Worm (Caenorhabditis elegans): ENCODE data around the gene Y57G11C.1147.

Y57G11C.1147 gene

DNA sequence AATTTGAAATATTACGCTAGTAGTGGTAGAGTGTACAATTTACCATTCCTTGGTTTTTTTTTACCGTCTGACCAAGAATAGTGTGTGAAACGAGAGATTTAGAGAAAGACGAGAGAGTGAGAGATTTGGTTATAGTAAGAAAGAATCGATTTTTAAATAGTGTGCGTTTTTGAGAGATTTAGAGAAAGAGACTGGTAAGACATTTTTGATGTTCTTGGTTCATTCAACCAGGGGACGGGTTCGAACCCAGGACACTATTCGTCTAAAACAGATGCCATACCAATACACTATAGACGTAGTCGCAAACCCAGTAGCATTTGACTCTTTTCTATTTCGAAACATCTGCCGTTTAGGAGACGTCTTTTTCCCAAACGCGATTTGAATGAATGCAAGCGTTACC, 40.8 kb upstream of the Y57G11C.1147 start (continued):
- peak; percentile 44 for TF ChIP-seq snpc-1.3 (tag; optimal IDR thresholded peaks at IDR 0.05; ENCODE audit: insufficient read depth)
- no peak for TF ChIP-seq unc-62 (GFP tag; optimal IDR thresholded peaks at IDR 0.05)
- peak; percentile 81 for TF ChIP-seq ztf-26 (tag; optimal IDR thresholded peaks at IDR 0.05)
- TF ChIP-seq F52B5.7 (tag; optimal IDR thresholded peaks at IDR 0.05), result no peak
- peak; percentile 68 for TF ChIP-seq T07F8.4 (tag; optimal IDR thresholded peaks at IDR 0.05)
- TF ChIP-seq mcd-1 (GFP tag; IDR thresholded peaks at IDR 0.05), result peak; percentile 65; the same call in 1 of the 2 replicates
- peak; percentile 66 for TF ChIP-seq F49E8.2 (tag; optimal IDR thresholded peaks at IDR 0.05; ENCODE audit: insufficient read depth)
- no peak for TF ChIP-seq F37B4.10 (GFP tag; IDR thresholded peaks at IDR 0.05)
- TF ChIP-seq cebp-2 (GFP tag; IDR thresholded peaks at IDR 0.05), result no peak
- TF ChIP-seq bed-2 (GFP tag; IDR thresholded peaks at IDR 0.05), result no peak
- TF ChIP-seq cebp-1 (GFP tag; IDR thresholded peaks at IDR 0.05), result no peak
- peak; percentile 78 for TF ChIP-seq cebp-1 (tag; optimal IDR thresholded peaks at IDR 0.05)
- peak; percentile 90 for TF ChIP-seq snpc-4 (GFP tag; optimal IDR thresholded peaks at IDR 0.05)
- peak; percentile 72 to 97 (median 94) for TF ChIP-seq snpc-4 (tag; optimal IDR thresholded peaks at IDR 0.05)
- no peak for TF ChIP-seq F57C9.4 (tag; optimal IDR thresholded peaks at IDR 0.05)
- no peak for TF ChIP-seq fkh-3 (tag; optimal IDR thresholded peaks at IDR 0.05)
- TF ChIP-seq mel-28 (tag; optimal IDR thresholded peaks at IDR 0.05; ENCODE audit: borderline replicate concordance), result no peak
- TF ChIP-seq T26A5.8 (tag; optimal IDR thresholded peaks at IDR 0.05), result no peak
- TF ChIP-seq sptf-2 (GFP tag; optimal IDR thresholded peaks at IDR 0.05), result no peak
- peak; percentile 44 to 55 for TF ChIP-seq rec-8 (tag; optimal IDR thresholded peaks at IDR 0.05)
- TF ChIP-seq ama-1 (optimal IDR thresholded peaks at IDR 0.05), result no peak
- TF ChIP-seq ama-1 (GFP tag; optimal IDR thresholded peaks at IDR 0.05), result peak in 1 of 2 experiments; percentile 47
- TF ChIP-seq ccch-3 (GFP tag; optimal IDR thresholded peaks at IDR 0.05), result peak; percentile 20
- no peak for TF ChIP-seq unc-130 (GFP tag; optimal IDR thresholded peaks at IDR 0.05)
- peak; percentile 90 for TF ChIP-seq tbp1 (GFP tag; optimal IDR thresholded peaks at IDR 0.05)
- TF ChIP-seq F33H1.4 (GFP tag; IDR thresholded peaks at IDR 0.05), result peak; percentile 50
- peak; percentile 76 for TF ChIP-seq rpc-1 (optimal IDR thresholded peaks at IDR 0.05)
- peak; percentile 71 for TF ChIP-seq rpc-1 (tag; optimal IDR thresholded peaks at IDR 0.05)

DNA sequence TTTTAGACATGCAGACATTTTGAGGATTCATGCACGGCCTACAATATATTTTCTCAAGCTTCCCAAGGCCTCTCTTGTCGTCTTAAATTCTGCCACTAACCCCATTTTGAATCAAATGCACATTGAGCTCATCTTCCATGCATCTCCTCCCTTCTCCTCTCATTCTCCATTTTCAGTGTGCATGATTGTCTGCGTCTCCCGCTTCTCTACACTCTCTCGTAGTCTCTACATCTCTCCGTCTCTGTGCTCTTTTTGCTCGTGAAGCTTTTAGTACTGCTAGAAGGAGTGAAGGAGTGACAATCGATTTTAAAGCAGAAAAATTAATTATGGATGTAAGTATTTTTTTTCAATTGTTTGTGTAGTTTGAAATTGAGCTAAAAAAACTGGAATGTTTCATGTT, 39.6 kb upstream of the Y57G11C.1147 start, which contains the start of gene Y57G11C.22:
Gene Y57G11C.22, plus strand, starts transcription at position 327 of the 400 bp plus-strand sequence.
- TF ChIP-seq bed-1 (GFP tag; IDR thresholded peaks at IDR 0.05) (no peak), T26A5.8 (tag; optimal IDR thresholded peaks at IDR 0.05) (no peak), hmg-1.2 (GFP tag; IDR thresholded peaks at IDR 0.05) (peak; percentile 98)

DNA sequence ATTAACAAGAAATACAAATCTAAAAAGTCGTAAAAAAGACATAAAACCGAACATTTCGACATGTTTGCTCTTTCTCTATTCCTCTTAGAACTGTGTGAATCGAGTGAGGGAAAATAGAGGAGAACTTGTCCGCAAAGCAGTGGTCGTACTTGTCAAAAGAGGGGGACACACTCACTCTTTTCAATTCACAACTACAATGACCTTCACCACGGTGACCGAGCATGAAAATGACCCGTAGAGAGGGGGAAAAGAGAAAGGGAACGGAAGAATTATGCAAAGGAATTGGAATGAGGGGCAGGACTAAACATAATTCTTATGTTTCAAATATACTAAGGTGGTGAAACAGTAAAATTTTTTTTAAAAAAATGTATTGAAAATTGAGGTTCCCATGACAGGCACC, 36.2 kb upstream of the Y57G11C.1147 start:
- no peak for TF ChIP-seq snpc-4 (GFP tag; optimal IDR thresholded peaks at IDR 0.05)
- peak in 1 of 4 experiments; percentile 47 for TF ChIP-seq snpc-4 (tag; optimal IDR thresholded peaks at IDR 0.05)
- TF ChIP-seq him-1 (tag; optimal IDR thresholded peaks at IDR 0.05), result no peak
- TF ChIP-seq ceh-40 (GFP tag; IDR thresholded peaks at IDR 0.05), result no peak
- TF ChIP-seq ztf-28 (GFP tag; IDR thresholded peaks at IDR 0.05), result no peak
- TF ChIP-seq ceh-27 (GFP tag; optimal IDR thresholded peaks at IDR 0.05), result no peak
- TF ChIP-seq B0336.3 (GFP tag; IDR thresholded peaks at IDR 0.05), result no peak

DNA sequence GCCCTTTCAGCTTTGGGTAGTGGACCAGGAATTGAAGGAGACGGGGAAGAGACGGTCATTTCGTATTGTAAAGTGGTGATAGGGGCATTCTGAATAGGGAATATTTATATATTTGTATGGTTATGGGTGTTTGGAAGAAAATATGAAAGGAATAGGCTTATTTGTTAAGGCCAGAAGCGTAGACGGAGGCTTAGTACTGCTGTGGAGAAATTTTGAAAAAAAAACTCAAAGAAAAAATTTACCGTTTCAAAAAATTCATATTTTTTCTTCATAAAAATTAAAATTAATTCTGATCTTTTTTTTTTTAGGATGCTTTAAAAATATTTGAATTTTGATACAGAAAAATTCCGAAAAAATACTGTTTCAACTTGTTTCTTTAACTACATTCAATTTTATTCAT, 31.7 kb upstream of the Y57G11C.1147 start, which contains the start of gene hhat-2:
Gene hhat-2, minus strand, starts transcription at position 101 of the 400 bp plus-strand sequence.
- TF ChIP-seq F33H1.4 (GFP tag; IDR thresholded peaks at IDR 0.05) (no peak), T26A5.8 (tag; optimal IDR thresholded peaks at IDR 0.05) (no peak), ama-1 (optimal IDR thresholded peaks at IDR 0.05) (no peak), ama-1 (GFP tag; optimal IDR thresholded peaks at IDR 0.05) (no peak), nfya-1 (tag; optimal IDR thresholded peaks at IDR 0.05; ENCODE audit: borderline replicate concordance, insufficient read depth) (no peak), F23B12.7 (tag; optimal IDR thresholded peaks at IDR 0.05; ENCODE audit: insufficient read depth) (no peak), mel-28 (tag; optimal IDR thresholded peaks at IDR 0.05; ENCODE audit: borderline replicate concordance) (no peak), attf-3 (GFP tag; conservative IDR thresholded peaks at IDR 0.05) (no peak), fkh-3 (tag; optimal IDR thresholded peaks at IDR 0.05) (no peak), cebp-1 (GFP tag; IDR thresholded peaks at IDR 0.05) (no peak), cebp-1 (tag; optimal IDR thresholded peaks at IDR 0.05) (no peak)

All from whole organism, young adult.